Worm (Caenorhabditis elegans): ENCODE measurements around the gene twk-13.

The twk-13 gene

ce11 chrV:12275714-12276113, 62.1 kb downstream of the twk-13 start (continued):
- TF ChIP-seq rcor-1 (GFP tag; IDR thresholded peaks at IDR 0.05): no peak
- TF ChIP-seq lin-35 (GFP tag; optimal IDR thresholded peaks at IDR 0.05): peak in 1 of 3 experiments; percentile 4
- TF ChIP-seq rpc-1 (optimal IDR thresholded peaks at IDR 0.05): no peak
- TF ChIP-seq rpc-1 (tag; optimal IDR thresholded peaks at IDR 0.05): no peak
- TF ChIP-seq sea-2 (GFP tag; IDR thresholded peaks at IDR 0.05): no peak
- TF ChIP-seq ztf-28 (GFP tag; IDR thresholded peaks at IDR 0.05): 0 out of 2 replicates have a peak, but pooled peaks have one; percentile 9
- peak; percentile 67 for TF ChIP-seq hrde-1 (tag; optimal IDR thresholded peaks at IDR 0.05; ENCODE audit: borderline replicate concordance)
- TF ChIP-seq Y95B8A.8 (GFP tag; IDR thresholded peaks at IDR 0.05): no peak
- TF ChIP-seq repo-1 (tag; optimal IDR thresholded peaks at IDR 0.05): no peak
- 0 out of 2 replicates have a peak, but pooled peaks have one; percentile 44 for TF ChIP-seq nfya-2 (GFP tag; IDR thresholded peaks at IDR 0.05)
- TF ChIP-seq nhr-90 (tag; optimal IDR thresholded peaks at IDR 0.05): no peak
- 0 out of 2 replicates have a peak, but pooled peaks have one; percentile 43 for TF ChIP-seq Y79H2A.3 (GFP tag; conservative IDR thresholded peaks at IDR 0.05)
- TF ChIP-seq nhr-80 (tag; optimal IDR thresholded peaks at IDR 0.05): no peak
- TF ChIP-seq F37B4.10 (GFP tag; IDR thresholded peaks at IDR 0.05): no peak
- no peak for TF ChIP-seq madf-8 (GFP tag; conservative IDR thresholded peaks at IDR 0.05)
- no peak for TF ChIP-seq madf-10 (tag; optimal IDR thresholded peaks at IDR 0.05)
- no peak for TF ChIP-seq lir-1 (GFP tag; conservative IDR thresholded peaks at IDR 0.05)
- TF ChIP-seq ZK185.1 (tag; optimal IDR thresholded peaks at IDR 0.05; ENCODE audit: poor library complexity, severe bottlenecking): no peak
- no peak for TF ChIP-seq nfya-1 (tag; optimal IDR thresholded peaks at IDR 0.05; ENCODE audit: borderline replicate concordance, insufficient read depth)
- no peak for TF ChIP-seq pha-4 (tag; optimal IDR thresholded peaks at IDR 0.05)
- TF ChIP-seq unc-130 (GFP tag; optimal IDR thresholded peaks at IDR 0.05): no peak
- no peak for TF ChIP-seq aptf-2 (GFP tag; conservative IDR thresholded peaks at IDR 0.05)
- TF ChIP-seq attf-3 (GFP tag; conservative IDR thresholded peaks at IDR 0.05): 0 out of 2 replicates have a peak, but pooled peaks have one; percentile 20
- no peak for TF ChIP-seq lin-40 (tag; optimal IDR thresholded peaks at IDR 0.05)
- TF ChIP-seq let-607 (tag; optimal IDR thresholded peaks at IDR 0.05): no peak
- TF ChIP-seq hmg-20 (GFP tag; IDR thresholded peaks at IDR 0.05): no peak
- no peak for TF ChIP-seq efl-1 (GFP tag; optimal IDR thresholded peaks at IDR 0.05)
- TF ChIP-seq K12H6.12 (tag; optimal IDR thresholded peaks at IDR 0.05): no peak
- no peak for TF ChIP-seq unc-62 (GFP tag; optimal IDR thresholded peaks at IDR 0.05)
- TF ChIP-seq B0019.2 (GFP tag; conservative IDR thresholded peaks at IDR 0.05): no peak
- no peak for TF ChIP-seq sptf-2 (GFP tag; optimal IDR thresholded peaks at IDR 0.05)
- TF ChIP-seq dpff-1 (tag; optimal IDR thresholded peaks at IDR 0.05): no peak
- 0 out of 2 replicates have a peak, but pooled peaks have one; percentile 44 for TF ChIP-seq madf-3 (GFP tag; IDR thresholded peaks at IDR 0.05)

- TF ChIP-seq F37B4.10 (GFP tag; IDR thresholded peaks at IDR 0.05) (no peak), F57A8.1 (GFP tag; optimal IDR thresholded peaks at IDR 0.05) (no peak), mcd-1 (GFP tag; IDR thresholded peaks at IDR 0.05) (peak; percentile 61; the same call in 1 of the 2 replicates), him-1 (tag; optimal IDR thresholded peaks at IDR 0.05) (no peak), egrh-3 (GFP tag; IDR thresholded peaks at IDR 0.05) (no peak), let-526 (GFP tag; IDR thresholded peaks at IDR 0.05) (no peak), T07F8.4 (tag; optimal IDR thresholded peaks at IDR 0.05) (no peak), ceh-58 (GFP tag; IDR thresholded peaks at IDR 0.05) (no peak), efl-1 (GFP tag; optimal IDR thresholded peaks at IDR 0.05) (peak; percentile 67), fkh-3 (tag; optimal IDR thresholded peaks at IDR 0.05) (no peak), nhr-90 (tag; optimal IDR thresholded peaks at IDR 0.05) (no peak), dpl-1 (GFP tag; optimal IDR thresholded peaks at IDR 0.05) (peak; percentile 21), K11D2.4 (GFP tag; IDR thresholded peaks at IDR 0.05) (no peak), nfya-2 (GFP tag; IDR thresholded peaks at IDR 0.05) (no peak), madf-6 (GFP tag; IDR thresholded peaks at IDR 0.05) (0 out of 2 replicates have a peak, but pooled peaks have one; percentile 19), nfyb-1 (GFP tag; IDR thresholded peaks at IDR 0.05) (no peak)
Observed at ce11 chrV:12271495-12271894, 66.3 kb downstream of the twk-13 start, which contains the start of the genes tsfm-1 and capg-2. Gene tsfm-1 (minus strand): TSS chrV:12271551. Gene capg-2 (plus strand): TSS chrV:12271873.
